Fruit fly (Drosophila melanogaster) Kc167 (cell line): ENCODE measurements around the gene CG13841.

Experiments
- Myc ChIP-seq: fragments of >200 bp; optimal IDR thresholded peaks from 2 replicates; lab custom pipeline; 2017; ENCODE audit warnings: missing external identifiers
- Sin3A ChIP-seq: fragments of >200 bp; optimal IDR thresholded peaks from 2 replicates; lab custom pipeline; 2018; ENCODE audit warnings: missing external identifiers
- h ChIP-seq: fragments of >200 bp; optimal IDR thresholded peaks from 3 replicates; lab custom pipeline; 2018; ENCODE audit warnings: missing external identifiers
- insv ChIP-seq: fragments of >200 bp; optimal IDR thresholded peaks from 3 replicates; lab custom pipeline; 2018; ENCODE audit warnings: missing external identifiers
- psq ChIP-seq: fragments of >200 bp; optimal IDR thresholded peaks from 2 replicates; lab custom pipeline; 2017; ENCODE audit warnings: missing external identifiers
- ttk ChIP-seq: sonication (Bioruptor generic); optimal IDR thresholded peaks from 2 replicates; lab custom pipeline; 2017; ENCODE audit warnings: missing external identifiers

CG13841 gene

dm6 chr3R:22776457-22776856 is 9.0 kb upstream of the CG13841 start:
- TF ChIP-seq Myc (lab: Kevin White, UChicago) (no peak), insv (lab: Kevin White, UChicago) (no peak), Sin3A (no peak), h (lab: Kevin White, UChicago) (no peak), ttk (lab: Kevin White, UChicago) (no peak), psq (lab: Kevin White, UChicago) (no peak)

DNA sequence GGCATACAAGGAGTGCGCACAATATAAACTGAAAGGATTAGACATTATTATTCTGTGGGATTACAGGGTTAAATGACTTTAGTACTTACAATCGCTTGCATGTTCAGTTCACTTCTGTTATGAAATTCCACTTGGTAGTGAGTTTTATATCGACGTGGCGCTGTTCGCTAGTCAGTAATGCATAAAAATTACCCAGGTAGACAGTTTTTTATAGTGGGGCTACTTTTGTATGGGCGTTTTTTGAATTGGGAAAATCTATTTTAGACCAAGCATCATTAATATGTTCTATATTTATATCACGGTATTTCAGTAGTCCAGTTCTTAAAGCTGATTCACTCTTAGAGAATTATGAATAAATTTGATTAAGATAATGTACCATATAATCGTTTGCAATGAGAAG is 4.2 kb upstream of the CG13841 start, which contains the start of gene CG43095:
Gene CG43095, minus strand, starts transcription at position 101 of the 400 bp plus-strand sequence.
- TF ChIP-seq h (lab: Kevin White, UChicago) (no peak), Sin3A (no peak), insv (lab: Kevin White, UChicago) (no peak), Myc (lab: Kevin White, UChicago) (no peak), psq (lab: Kevin White, UChicago) (no peak), ttk (lab: Kevin White, UChicago) (no peak)

- TF ChIP-seq Myc (lab: Kevin White, UChicago): no peak
Measured at dm6 chr3R:22770887-22771286, 3.4 kb upstream of the CG13841 start, which contains the start of gene CG43094. Gene CG43094 (minus strand): TSS chr3R:22770987.

DNA sequence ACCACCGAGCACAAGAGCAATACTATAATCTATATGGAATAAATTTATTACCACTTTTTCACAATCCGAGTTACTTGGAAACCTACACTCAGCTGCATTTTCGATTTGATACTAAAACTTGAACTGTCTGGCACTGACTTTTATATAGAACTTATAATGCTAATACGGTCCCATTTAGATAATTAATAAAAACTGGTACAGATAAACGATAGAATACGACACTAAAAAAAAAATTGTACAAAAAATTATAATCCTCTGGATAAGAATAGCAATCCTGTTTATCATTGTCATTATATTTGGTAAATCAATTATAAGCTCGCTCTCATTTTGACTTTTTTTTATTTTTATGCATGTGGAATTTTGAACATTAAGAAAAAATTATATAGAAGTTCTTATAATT is 2.7 kb upstream of the CG13841 start, which contains the start of gene CG43093:
Gene CG43093, minus strand, starts transcription at position 101 of the 400 bp plus-strand sequence.
- TF ChIP-seq insv (lab: Kevin White, UChicago): no peak
- no peak for TF ChIP-seq h (lab: Kevin White, UChicago)
- no peak for TF ChIP-seq Sin3A
- no peak for TF ChIP-seq ttk (lab: Kevin White, UChicago)
- TF ChIP-seq psq (lab: Kevin White, UChicago): no peak
- no peak for TF ChIP-seq Myc (lab: Kevin White, UChicago)

- TF ChIP-seq Sin3A (no peak), Myc (lab: Kevin White, UChicago) (no peak), psq (lab: Kevin White, UChicago) (no peak), insv (lab: Kevin White, UChicago) (no peak), h (lab: Kevin White, UChicago) (no peak), ttk (lab: Kevin White, UChicago) (no peak)
Measured at dm6 chr3R:22769567-22769966, 2.1 kb upstream of the CG13841 start, which contains the start of gene CG43092. Gene CG43092 (minus strand): TSS chr3R:22769667.

DNA sequence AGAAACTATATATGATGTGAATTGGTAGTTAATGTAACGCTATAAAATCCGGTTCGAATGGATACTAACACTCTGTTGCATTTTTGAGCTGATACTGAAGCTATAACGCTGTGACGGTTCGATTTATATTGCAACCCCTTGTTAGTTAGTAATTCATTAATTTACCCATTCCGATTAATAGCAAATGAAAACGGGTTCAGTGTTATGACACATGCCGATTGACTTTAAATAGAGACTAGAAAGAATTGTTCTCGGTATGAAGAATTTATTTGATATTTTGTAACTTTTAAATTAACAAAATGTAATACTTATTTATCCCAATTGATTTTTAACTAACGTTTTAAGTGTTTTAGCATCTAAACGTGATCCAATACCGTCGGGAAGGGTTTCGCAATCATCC is 1.1 kb upstream of the CG13841 start, which contains the start of gene CG43091:
Gene CG43091, minus strand, starts transcription at position 101 of the 400 bp plus-strand sequence.
- TF ChIP-seq ttk (lab: Kevin White, UChicago) (no peak), insv (lab: Kevin White, UChicago) (no peak), Sin3A (no peak), h (lab: Kevin White, UChicago) (no peak), psq (lab: Kevin White, UChicago) (no peak), Myc (lab: Kevin White, UChicago) (no peak)

DNA sequence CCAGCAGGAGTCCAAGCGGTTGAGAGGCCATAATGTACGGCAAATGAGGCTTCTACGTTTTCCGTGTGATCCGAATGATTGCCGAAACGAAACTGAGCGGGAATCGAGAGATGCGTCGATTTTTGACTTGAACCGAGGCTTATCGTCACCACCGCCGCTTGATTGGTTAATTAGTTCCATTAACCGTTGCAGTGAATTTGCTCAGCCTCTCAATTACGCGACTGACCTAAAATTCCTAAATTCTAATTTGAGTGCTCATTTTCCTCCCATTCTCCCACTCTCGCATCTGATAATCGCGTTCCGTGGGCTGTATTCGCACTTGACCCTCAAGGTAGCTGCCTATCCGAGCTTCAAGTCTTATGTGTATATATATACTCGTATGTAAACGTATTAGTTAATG is 1.4 kb downstream of the CG13841 start, which contains the start of gene Nepl15:
Gene Nepl15, minus strand, starts transcription at position 101 of the 400 bp plus-strand sequence.
- no peak for TF ChIP-seq Sin3A

- TF ChIP-seq psq (lab: Kevin White, UChicago): no peak
- TF ChIP-seq insv (lab: Kevin White, UChicago): no peak
- TF ChIP-seq ttk (lab: Kevin White, UChicago): no peak
- TF ChIP-seq h (lab: Kevin White, UChicago): no peak
- TF ChIP-seq Sin3A: no peak
- TF ChIP-seq Myc (lab: Kevin White, UChicago): no peak
Measured at dm6 chr3R:22763587-22763986, 3.9 kb downstream of the CG13841 start, which contains the start of gene Nepl14. Gene Nepl14 (minus strand): TSS chr3R:22763711.

dm6 chr3R:22760988-22761387 is 6.5 kb downstream of the CG13841 start, which contains the start of gene Nepl13:
Gene Nepl13 (minus strand): TSS chr3R:22761076.
- TF ChIP-seq Myc (lab: Kevin White, UChicago) (no peak), ttk (lab: Kevin White, UChicago) (no peak), insv (lab: Kevin White, UChicago) (no peak), psq (lab: Kevin White, UChicago) (no peak), h (lab: Kevin White, UChicago) (no peak), Sin3A (no peak)

DNA sequence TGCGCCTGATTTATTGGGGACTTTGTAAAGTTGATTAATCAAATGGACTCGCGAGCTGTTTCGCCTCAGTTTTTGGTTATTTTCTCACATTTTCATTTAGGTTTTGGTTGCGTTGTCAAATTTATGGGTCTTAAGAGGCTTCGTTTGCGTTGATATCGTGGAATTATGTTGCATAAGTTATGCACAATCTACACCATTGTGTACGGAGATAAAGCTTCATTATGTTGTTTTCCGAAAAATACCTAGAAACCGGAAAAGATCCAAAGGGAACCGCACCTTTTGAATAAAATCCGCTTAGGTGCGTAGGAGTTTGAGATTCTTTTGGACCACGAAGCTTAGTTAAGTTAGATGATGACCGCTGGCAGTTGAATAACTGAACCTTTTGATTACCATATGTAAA is 10.4 kb downstream of the CG13841 start:
- TF ChIP-seq ttk (lab: Kevin White, UChicago) (no peak), h (lab: Kevin White, UChicago) (no peak)

DNA sequence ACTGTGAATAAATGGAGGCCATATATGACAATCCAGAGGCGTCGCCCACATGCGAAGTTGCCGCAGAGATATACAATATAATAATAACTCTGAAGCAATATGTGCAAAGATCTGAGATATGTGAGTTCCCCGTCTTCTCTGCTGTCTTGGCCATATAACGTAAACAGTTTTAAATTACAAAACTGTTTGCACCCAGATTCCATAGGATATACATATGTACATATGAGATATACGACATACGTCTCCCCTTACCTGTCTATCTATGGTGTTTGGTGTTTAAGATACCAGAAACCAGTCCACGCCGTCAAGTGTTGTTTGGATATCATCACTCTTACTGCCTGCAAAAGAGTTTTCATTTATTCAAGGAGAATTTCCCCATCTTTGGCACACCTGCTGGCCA is 11.2 kb downstream of the CG13841 start:
- no peak for TF ChIP-seq insv (lab: Kevin White, UChicago)
- TF ChIP-seq Myc (lab: Kevin White, UChicago): no peak
- TF ChIP-seq psq (lab: Kevin White, UChicago): no peak
- TF ChIP-seq ttk (lab: Kevin White, UChicago): no peak
- no peak for TF ChIP-seq Sin3A
- TF ChIP-seq h (lab: Kevin White, UChicago): no peak

dm6 chr3R:22755187-22755777 is 12.2 kb downstream of the CG13841 start:
- TF ChIP-seq psq (lab: Kevin White, UChicago) (no peak), Sin3A (no peak), ttk (lab: Kevin White, UChicago) (no peak)
